Fruit fly (Drosophila melanogaster) whole organism, embryonic: ENCODE measurements around the gene CG43321.
A peak's percentile ranks its signal among the peaks of the same experiment; 100 is the strongest.

ENCODE experiments used
- CG10654 ChIP-seq: fragments of 200-800 bp; sonication (Bioruptor generic); optimal IDR thresholded peaks from 2 replicates; lab custom pipeline; 2016; ENCODE audit warnings: missing biosample characterization, missing genetic modification characterization
- CG11696 ChIP-seq: fragments of 200-800 bp; sonication (Bioruptor generic); IDR thresholded peaks from 2 replicates; pipeline ENCODE4 v1.3.6; 2022; ENCODE audit warnings: missing biosample characterization, missing genetic modification characterization
- CG11723 ChIP-seq: fragments of 200-800 bp; sonication (Bioruptor generic); optimal IDR thresholded peaks from 2 replicates; lab custom pipeline; 2017; ENCODE audit warnings: missing biosample characterization, mild to moderate bottlenecking, missing genetic modification characterization
- CG12155 ChIP-seq: fragments of 200-800 bp; sonication (Bioruptor generic); optimal IDR thresholded peaks from 3 replicates; lab custom pipeline; 2016; ENCODE audit warnings: missing biosample characterization, missing genetic modification characterization
- CG12299 ChIP-seq: fragments of 200-800 bp; sonication (Bioruptor generic); optimal IDR thresholded peaks from 2 replicates; lab custom pipeline; 2018; ENCODE audit warnings: missing biosample characterization, mild to moderate bottlenecking, missing genetic modification characterization
- CG13424 ChIP-seq: fragments of 200-800 bp; sonication (Bioruptor generic); optimal IDR thresholded peaks from 2 replicates; lab custom pipeline; 2019; ENCODE audit warnings: missing biosample characterization, mild to moderate bottlenecking, missing genetic modification characterization, moderate library complexity
- CG14965 ChIP-seq: fragments of 200-800 bp; sonication (Bioruptor generic); optimal IDR thresholded peaks from 2 replicates; lab custom pipeline; 2016; ENCODE audit warnings: missing biosample characterization, missing genetic modification characterization, borderline replicate concordance
- CG15073 ChIP-seq: fragments of 200-800 bp; sonication (Bioruptor generic); optimal IDR thresholded peaks from 2 replicates; lab custom pipeline; 2016; ENCODE audit warnings: missing biosample characterization, missing genetic modification characterization
- CG15601 ChIP-seq: fragments of 200-800 bp; sonication (Bioruptor generic); optimal IDR thresholded peaks from 3 replicates; lab custom pipeline; 2019; ENCODE audit warnings: missing biosample characterization, mild to moderate bottlenecking, missing genetic modification characterization, moderate library complexity
- CG1832 ChIP-seq: fragments of 200-800 bp; sonication (Bioruptor generic); optimal IDR thresholded peaks from 2 replicates; lab custom pipeline; 2017; ENCODE audit warnings: missing biosample characterization, mild to moderate bottlenecking, missing genetic modification characterization, inconsistent platforms
- CG31388 ChIP-seq: fragments of 200-800 bp; sonication (Bioruptor generic); optimal IDR thresholded peaks from 2 replicates; lab custom pipeline; 2016; ENCODE audit warnings: missing biosample characterization, missing genetic modification characterization
- CG32767 ChIP-seq: fragments of 200-800 bp; sonication (Bioruptor generic); IDR thresholded peaks from 2 replicates; pipeline ENCODE4 v1.3.6; 2022; ENCODE audit warnings: missing biosample characterization, missing genetic modification characterization
- CG3995 ChIP-seq: fragments of 200-800 bp; sonication (Bioruptor generic); optimal IDR thresholded peaks from 3 replicates; lab custom pipeline; 2016; ENCODE audit warnings: missing biosample characterization, missing genetic modification characterization
- CG4328 ChIP-seq: fragments of 200-800 bp; sonication (Bioruptor generic); optimal IDR thresholded peaks from 3 replicates; lab custom pipeline; 2017; ENCODE audit warnings: missing biosample characterization, missing genetic modification reagents, missing genetic modification characterization
- CG4424 ChIP-seq: fragments of 200-800 bp; sonication (Bioruptor generic); optimal IDR thresholded peaks from 3 replicates; lab custom pipeline; 2016; ENCODE audit warnings: missing biosample characterization, missing genetic modification characterization
- CG4854 ChIP-seq: fragments of 200-800 bp; sonication (Bioruptor generic); optimal IDR thresholded peaks from 2 replicates; lab custom pipeline; 2016; ENCODE audit warnings: missing biosample characterization, missing genetic modification characterization, inconsistent platforms
- CG7372 ChIP-seq: fragments of 200-800 bp; sonication (Bioruptor generic); IDR thresholded peaks from 2 replicates; pipeline ENCODE4 v1.3.6; 2022; ENCODE audit warnings: missing biosample characterization, missing genetic modification characterization
- CG7987 ChIP-seq: fragments of 200-800 bp; sonication (Bioruptor generic); optimal IDR thresholded peaks from 2 replicates; lab custom pipeline; 2018; ENCODE audit warnings: missing biosample characterization, mild to moderate bottlenecking, missing genetic modification characterization, moderate library complexity
- CG8359 ChIP-seq: fragments of 200-800 bp; sonication (Bioruptor generic); optimal IDR thresholded peaks from 2 replicates; lab custom pipeline; 2017; ENCODE audit warnings: missing biosample characterization, mild to moderate bottlenecking, missing genetic modification characterization, borderline replicate concordance
- CG8944 ChIP-seq: fragments of 200-800 bp; sonication (Bioruptor generic); optimal IDR thresholded peaks from 3 replicates; lab custom pipeline; 2016; ENCODE audit warnings: missing biosample characterization, missing genetic modification characterization
- CoRest ChIP-seq: fragments of 200-800 bp; sonication (Bioruptor generic); optimal IDR thresholded peaks from 3 replicates; lab custom pipeline; 2018; ENCODE audit warnings: missing biosample characterization, mild to moderate bottlenecking, missing genetic modification characterization, moderate library complexity
- Dll ChIP-seq: fragments of 200-800 bp; sonication (Bioruptor generic); IDR thresholded peaks from 4 replicates; pipeline ENCODE4 v1.3.6; 2022; ENCODE audit warnings: missing biosample characterization, missing genetic modification characterization; ENCODE audit not compliant: partially characterized antibody
- Hand ChIP-seq: fragments of 200-800 bp; sonication (Bioruptor generic); optimal IDR thresholded peaks from 2 replicates; lab custom pipeline; 2017; ENCODE audit warnings: mild to moderate bottlenecking, missing biosample characterization, missing genetic modification reagents, missing genetic modification characterization
- Hey ChIP-seq: fragments of 200-800 bp; sonication (Bioruptor generic); optimal IDR thresholded peaks from 3 replicates; lab custom pipeline; 2018; ENCODE audit warnings: missing biosample characterization, mild to moderate bottlenecking, missing genetic modification characterization
- Hr3 ChIP-seq: fragments of 200-800 bp; sonication (Bioruptor generic); optimal IDR thresholded peaks from 3 replicates; lab custom pipeline; 2016; ENCODE audit warnings: missing biosample characterization, missing genetic modification characterization
- Lim3 ChIP-seq: fragments of 200-800 bp; sonication (Bioruptor generic); IDR thresholded peaks from 2 replicates; pipeline ENCODE4 v1.3.6; 2022; ENCODE audit warnings: missing biosample characterization, missing genetic modification characterization
- Meics ChIP-seq: fragments of 200-800 bp; sonication (Bioruptor generic); optimal IDR thresholded peaks from 2 replicates; lab custom pipeline; 2017; ENCODE audit warnings: missing biosample characterization, mild to moderate bottlenecking, missing genetic modification characterization
- Side ChIP-seq: fragments of 200-800 bp; sonication (Bioruptor generic); optimal IDR thresholded peaks from 2 replicates; lab custom pipeline; 2016; ENCODE audit warnings: missing biosample characterization, missing genetic modification characterization
- Xbp1 ChIP-seq: fragments of 200-800 bp; sonication (Bioruptor generic); optimal IDR thresholded peaks from 3 replicates; lab custom pipeline; 2016; ENCODE audit warnings: missing biosample characterization, mild to moderate bottlenecking, missing genetic modification characterization
- al ChIP-seq: fragments of 200-800 bp; sonication (Bioruptor generic); IDR thresholded peaks from 2 replicates; pipeline ENCODE4 v1.3.6; 2022; ENCODE audit warnings: missing biosample characterization, missing genetic modification characterization
- ase ChIP-seq: fragments of 200-800 bp; sonication (Bioruptor generic); IDR thresholded peaks from 3 replicates; pipeline ENCODE4 v1.3.6; 2022; ENCODE audit warnings: missing biosample characterization, missing genetic modification characterization
- ash1 ChIP-seq: fragments of 200-800 bp; sonication (Bioruptor generic); optimal IDR thresholded peaks from 2 replicates; lab custom pipeline; 2018; ENCODE audit warnings: missing biosample characterization, mild to moderate bottlenecking, missing genetic modification characterization
- chn ChIP-seq: fragments of 200-800 bp; sonication (Bioruptor generic); optimal IDR thresholded peaks from 2 replicates; lab custom pipeline; 2016; ENCODE audit warnings: missing biosample characterization, missing genetic modification characterization
- crc ChIP-seq: fragments of 200-800 bp; sonication (Bioruptor generic); optimal IDR thresholded peaks from 2 replicates; lab custom pipeline; 2016; ENCODE audit warnings: missing biosample characterization, missing genetic modification characterization
- dimm ChIP-seq: fragments of 200-800 bp; sonication (Bioruptor generic); IDR thresholded peaks from 2 replicates; pipeline ENCODE4 v1.3.6; 2022; ENCODE audit warnings: missing biosample characterization, missing genetic modification characterization
- fd102C ChIP-seq: fragments of 200-800 bp; sonication (Bioruptor generic); optimal IDR thresholded peaks from 2 replicates; lab custom pipeline; 2018; ENCODE audit warnings: missing biosample characterization, mild to moderate bottlenecking, missing genetic modification characterization, moderate library complexity
- jing ChIP-seq: fragments of 200-800 bp; sonication (Bioruptor generic); optimal IDR thresholded peaks from 2 replicates; lab custom pipeline; 2018; ENCODE audit warnings: missing biosample characterization, mild to moderate bottlenecking, missing genetic modification characterization
- jumu ChIP-seq: fragments of 200-800 bp; sonication (Bioruptor generic); optimal IDR thresholded peaks from 3 replicates; lab custom pipeline; 2016; ENCODE audit warnings: missing biosample characterization, missing genetic modification characterization
- ken ChIP-seq: fragments of 200-800 bp; sonication (Bioruptor generic); IDR thresholded peaks from 3 replicates; pipeline ENCODE4 v1.3.6; 2022; ENCODE audit warnings: missing biosample characterization, missing genetic modification characterization
- maf-S ChIP-seq: fragments of 200-800 bp; sonication (Bioruptor generic); optimal IDR thresholded peaks from 2 replicates; lab custom pipeline; 2016; ENCODE audit warnings: missing biosample characterization, missing genetic modification characterization
- nau ChIP-seq: fragments of 200-800 bp; sonication (Bioruptor generic); optimal IDR thresholded peaks from 3 replicates; lab custom pipeline; 2017; ENCODE audit warnings: missing biosample characterization, mild to moderate bottlenecking, missing genetic modification characterization, missing genetic modification reagents
- oc ChIP-seq: fragments of 200-800 bp; sonication (Bioruptor generic); optimal IDR thresholded peaks from 2 replicates; lab custom pipeline; 2018; ENCODE audit warnings: missing biosample characterization, mild to moderate bottlenecking, missing genetic modification characterization, moderate library complexity
- odd ChIP-seq: fragments of 200-800 bp; sonication (Bioruptor generic); optimal IDR thresholded peaks from 2 replicates; lab custom pipeline; 2017; ENCODE audit warnings: missing biosample characterization, mild to moderate bottlenecking, missing genetic modification characterization
- p53 ChIP-seq: fragments of 200-800 bp; sonication (Bioruptor generic); optimal IDR thresholded peaks from 2 replicates; lab custom pipeline; 2016; ENCODE audit warnings: missing biosample characterization, missing genetic modification characterization
- phol ChIP-seq: fragments of 200-800 bp; sonication (Bioruptor generic); optimal IDR thresholded peaks from 3 replicates; lab custom pipeline; 2018; ENCODE audit warnings: missing biosample characterization, mild to moderate bottlenecking, missing genetic modification characterization, moderate library complexity
- scrt ChIP-seq: fragments of 200-800 bp; sonication (Bioruptor generic); optimal IDR thresholded peaks from 2 replicates; lab custom pipeline; 2018; ENCODE audit warnings: missing biosample characterization, mild to moderate bottlenecking, missing genetic modification characterization, moderate library complexity
- tx ChIP-seq: fragments of 200-800 bp; sonication (Bioruptor generic); optimal IDR thresholded peaks from 2 replicates; lab custom pipeline; 2016; ENCODE audit warnings: missing biosample characterization, missing genetic modification characterization
- usp ChIP-seq: fragments of >200 bp; optimal IDR thresholded peaks from 2 replicates; lab custom pipeline; 2017; ENCODE audit warnings: missing biosample characterization, missing genetic modification characterization
- wek ChIP-seq: fragments of 200-800 bp; sonication (Bioruptor generic); optimal IDR thresholded peaks from 3 replicates; lab custom pipeline; 2018; ENCODE audit warnings: missing biosample characterization, mild to moderate bottlenecking, missing genetic modification characterization, moderate library complexity
- wor ChIP-seq: fragments of 200-800 bp; sonication (Bioruptor generic); IDR thresholded peaks from 2 replicates; pipeline ENCODE4 v1.3.6; 2022; ENCODE audit warnings: missing biosample characterization, missing genetic modification characterization

CG43321 gene

dm6 chr2L:7023614-7024259 lies 11.7 kb downstream of the CG43321 start, which contains the start of gene Gart (continued):
- peak; percentile 48 for TF ChIP-seq jing (GFP tag; lab: Kevin White, UChicago)
- TF ChIP-seq chn (GFP tag; lab: Kevin White, UChicago) = peak; percentile 55
- TF ChIP-seq usp (GFP tag; lab: Kevin White, UChicago) = no peak
- TF ChIP-seq CG11696 (GFP tag; lab: Robert Waterston, UW) = no peak
- no peak for TF ChIP-seq CG10654 (GFP tag; lab: Kevin White, UChicago)
- TF ChIP-seq nau (GFP tag; lab: Kevin White, UChicago) = no peak
- no peak for TF ChIP-seq p53 (GFP tag; lab: Kevin White, UChicago)
- no peak for TF ChIP-seq fd102C (GFP tag; lab: Kevin White, UChicago)
- TF ChIP-seq CG15073 (GFP tag; lab: Kevin White, UChicago) = peak; percentile 2
- TF ChIP-seq CG14965 (GFP tag; lab: Kevin White, UChicago) = peak; percentile 17
- TF ChIP-seq CG8359 (GFP tag; lab: Kevin White, UChicago) = no peak
- no peak for TF ChIP-seq Dll (GFP tag; lab: Robert Waterston, UW)
- peak; percentile 74; the same call in 2 of the 3 replicates for TF ChIP-seq ken (GFP tag; lab: Robert Waterston, UW)
- peak; percentile 20 for TF ChIP-seq Meics (GFP tag; lab: Kevin White, UChicago)
- peak; percentile 74 for TF ChIP-seq CG8944 (GFP tag; lab: Kevin White, UChicago)
- TF ChIP-seq CG12299 (tag; lab: Kevin White, UChicago) = peak; percentile 54
- TF ChIP-seq CG15601 (tag; lab: Kevin White, UChicago) = peak; percentile 74
- peak; percentile 72 for TF ChIP-seq Side (GFP tag; lab: Kevin White, UChicago)
- TF ChIP-seq CG31388 (GFP tag; lab: Kevin White, UChicago) = no peak
- peak; percentile 59 for TF ChIP-seq odd
- TF ChIP-seq jumu = peak; percentile 58
- no peak for TF ChIP-seq CG4424
- TF ChIP-seq crc (GFP tag; lab: Kevin White, UChicago) = peak; percentile 46
- TF ChIP-seq CG11723 (GFP tag; lab: Kevin White, UChicago) = no peak
- peak; percentile 57 for TF ChIP-seq tx (GFP tag; lab: Kevin White, UChicago)
- TF ChIP-seq ase = no peak
- peak; percentile 41; the same call in 1 of the 2 replicates for TF ChIP-seq CG7372
- TF ChIP-seq CG4328 = no peak
- no peak for TF ChIP-seq CG7987 (GFP tag; lab: Kevin White, UChicago)
- TF ChIP-seq Hey (tag; lab: Kevin White, UChicago) = no peak
- peak; percentile 59 for TF ChIP-seq Hand
- TF ChIP-seq scrt (GFP tag; lab: Kevin White, UChicago) = no peak
- TF ChIP-seq wek (GFP tag; lab: Kevin White, UChicago) = peak; percentile 61
- TF ChIP-seq CG13424 (tag; lab: Kevin White, UChicago) = peak; percentile 69
- TF ChIP-seq al (GFP tag; lab: Robert Waterston, UW) = peak; percentile 47; the same call in 1 of the 2 replicates
- peak; percentile 55 for TF ChIP-seq Hr3 (GFP tag; lab: Kevin White, UChicago)
- TF ChIP-seq CG3995 (GFP tag; lab: Kevin White, UChicago) = no peak
- TF ChIP-seq Lim3 (GFP tag; lab: Robert Waterston, UW) = no peak
- no peak for TF ChIP-seq ash1 (GFP tag; lab: Kevin White, UChicago)
- TF ChIP-seq dimm (GFP tag; lab: Robert Waterston, UW) = no peak
- peak; percentile 76 for TF ChIP-seq maf-S (GFP tag; lab: Kevin White, UChicago)
- peak; percentile 68 for TF ChIP-seq CoRest
- TF ChIP-seq CG1832 (GFP tag; lab: Kevin White, UChicago) = no peak
- no peak; the same call in 1 of the 2 replicates for TF ChIP-seq wor (GFP tag; lab: Robert Waterston, UW)
- peak; percentile 60 for TF ChIP-seq CG12155 (GFP tag; lab: Kevin White, UChicago)
- TF ChIP-seq Xbp1 (GFP tag; lab: Kevin White, UChicago) = peak; percentile 69
- TF ChIP-seq CG4854 (GFP tag; lab: Kevin White, UChicago) = peak; percentile 65
- TF ChIP-seq phol (tag; lab: Kevin White, UChicago) = peak; percentile 1
- peak; percentile 36 for TF ChIP-seq oc (tag; lab: Kevin White, UChicago)
- peak; percentile 53; the same call in 1 of the 2 replicates for TF ChIP-seq CG32767 (GFP tag; lab: Robert Waterston, UW)
